Worm (Caenorhabditis elegans) whole organism, L1 larva: ENCODE measurements around the gene anmt-2.

Experiments used
- C04F5.9 ChIP-seq: sonication (generic microtip); optimal IDR thresholded peaks from 2 replicates; lab custom pipeline; 2016; ENCODE audit warnings: missing genetic modification characterization, missing compliant biosample characterization
- ceh-82 ChIP-seq, 3 experiments: fragments of 150-350 bp in 1 of 3; sonication (generic microtip) in 2 of 3; optimal IDR thresholded peaks; 2 replicates each; lab custom pipeline; 2014 to 2017; ENCODE audit warnings: missing biosample characterization in 3 of 3, missing genetic modification characterization in 3 of 3
- fkh-10 ChIP-seq: sonication (generic microtip); optimal IDR thresholded peaks from 2 replicates; lab custom pipeline; 2017; ENCODE audit warnings: missing biosample characterization, missing genetic modification reagents, missing genetic modification characterization
- irx-1 ChIP-seq: sonication (generic microtip); optimal IDR thresholded peaks from 2 replicates; lab custom pipeline; 2016; ENCODE audit warnings: missing genetic modification characterization, missing compliant biosample characterization
- lir-3 ChIP-seq: sonication (generic microtip); optimal IDR thresholded peaks from 2 replicates; lab custom pipeline; 2016; ENCODE audit warnings: mild to moderate bottlenecking, missing genetic modification characterization, moderate library complexity, missing compliant biosample characterization; ENCODE audit not compliant: poor library complexity
- nhr-11 ChIP-seq: fragments of 150-350 bp; optimal IDR thresholded peaks from 2 replicates; lab custom pipeline; 2014; ENCODE audit warnings: missing biosample characterization, missing genetic modification characterization
- nhr-12 ChIP-seq: sonication (generic microtip); optimal IDR thresholded peaks from 2 replicates; lab custom pipeline; 2017; ENCODE audit warnings: missing biosample characterization, missing genetic modification characterization
- nhr-20 ChIP-seq: sonication (generic microtip); optimal IDR thresholded peaks from 2 replicates; lab custom pipeline; 2016; ENCODE audit warnings: mild to moderate bottlenecking, missing genetic modification characterization, missing compliant biosample characterization
- nhr-76 ChIP-seq: sonication (generic microtip); optimal IDR thresholded peaks from 2 replicates; lab custom pipeline; 2017; ENCODE audit warnings: missing biosample characterization, missing genetic modification characterization
- pax-3 ChIP-seq: fragments of 200-800 bp; sonication (Bioruptor generic); optimal IDR thresholded peaks from 2 replicates; lab custom pipeline; 2018; ENCODE audit warnings: mild to moderate bottlenecking, missing genetic modification characterization, moderate library complexity, missing compliant biosample characterization
- pqm-1 ChIP-seq: sonication (generic microtip); optimal IDR thresholded peaks from 3 replicates; lab custom pipeline; 2017; ENCODE audit warnings: missing biosample characterization, missing genetic modification characterization
- unc-62 ChIP-seq: fragments of 150-350 bp; optimal IDR thresholded peaks from 2 replicates; lab custom pipeline; 2014; ENCODE audit warnings: missing biosample characterization, missing genetic modification reagents, missing genetic modification characterization
- xbp-1 ChIP-seq: sonication (generic microtip); optimal IDR thresholded peaks from 2 replicates; lab custom pipeline; 2016; ENCODE audit warnings: missing genetic modification characterization, missing compliant biosample characterization

DNA sequence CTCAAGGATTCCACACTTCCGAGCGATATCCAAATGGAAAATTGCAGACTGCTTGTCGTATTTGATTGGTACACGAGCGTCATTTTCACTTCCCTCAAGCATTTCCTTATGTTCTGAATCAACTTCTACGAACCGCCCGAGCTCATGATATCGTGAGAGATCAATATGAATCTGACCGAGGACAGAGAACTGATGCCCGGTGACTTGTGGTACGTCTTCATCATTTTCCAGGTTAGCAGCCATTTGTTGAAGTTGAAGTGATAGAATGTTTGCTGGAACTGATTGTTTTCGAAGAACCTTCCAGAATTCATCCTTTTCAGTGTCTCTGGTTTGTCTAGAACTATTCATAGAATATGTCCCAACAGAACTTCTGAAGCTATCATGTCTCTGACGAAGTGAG lies 9.1 kb upstream of the anmt-2 start:
- TF ChIP-seq pax-3 (tag; lab: Kevin White, UChicago) (no peak), lir-3 (tag; lab: Kevin White, UChicago) (no peak), unc-62 (GFP tag; lab: Kevin White, UChicago) (no peak), fkh-10 (GFP tag; lab: Kevin White, UChicago) (no peak), C04F5.9 (no peak), irx-1 (tag; lab: Kevin White, UChicago) (no peak), nhr-12 (no peak), nhr-76 (no peak), xbp-1 (tag; lab: Kevin White, UChicago) (no peak), nhr-20 (tag; lab: Kevin White, UChicago) (no peak), pqm-1 (tag; lab: Kevin White, UChicago) (no peak), nhr-11 (tag; lab: Kevin White, UChicago) (no peak), ceh-82 (tag; optimal IDR thresholded peaks at IDR 0.05; lab: Kevin White, UChicago) (no peak)
